Fruit fly (Drosophila melanogaster): Measurements from ENCODE around the gene dnc.

- no peak for TF ChIP-seq CTCF (optimal IDR thresholded peaks at IDR 0.05)
- no peak for TF ChIP-seq CG8478 (optimal IDR thresholded peaks at IDR 0.05)
Observed at dm6 chrX:3294816-3295466, 118.7 kb downstream of the dnc start.

Data from S2 (cell line).